Worm (Caenorhabditis elegans) whole organism, L1 larva: ENCODE data around the gene nlp-67.

Experiments
- ama-1 ChIP-seq: fragments of 150-350 bp; optimal IDR thresholded peaks from 2 replicates; lab custom pipeline; 2014
- fkh-10 ChIP-seq: sonication (generic microtip); optimal IDR thresholded peaks from 2 replicates; lab custom pipeline; 2017; ENCODE audit warnings: missing biosample characterization, missing genetic modification reagents, missing genetic modification characterization
- nhr-12 ChIP-seq: sonication (generic microtip); optimal IDR thresholded peaks from 2 replicates; lab custom pipeline; 2017; ENCODE audit warnings: missing biosample characterization, missing genetic modification characterization
- nhr-237 ChIP-seq: fragments of 150-350 bp; optimal IDR thresholded peaks from 2 replicates; lab custom pipeline; 2014; ENCODE audit warnings: missing biosample characterization, missing genetic modification characterization

DNA sequence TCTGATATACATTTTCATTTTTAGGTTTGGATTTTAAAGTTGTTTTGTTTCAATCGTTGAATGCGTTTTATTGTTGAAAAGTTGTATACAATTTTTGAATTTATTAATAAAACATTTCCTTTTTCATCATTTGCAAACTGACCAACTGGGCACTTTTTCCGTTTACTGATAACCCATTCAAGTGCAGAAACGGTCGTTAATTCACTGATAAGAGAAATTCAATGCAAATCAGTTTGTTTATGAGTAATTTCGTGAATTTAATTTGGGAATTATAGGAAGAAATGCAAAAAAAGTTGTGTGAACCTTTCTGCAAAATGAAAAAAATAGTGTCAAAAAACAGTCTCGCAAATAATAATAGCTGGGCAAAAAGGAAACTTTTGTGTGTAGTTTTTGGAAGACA lies 17.7 kb upstream of the nlp-67 start:
- TF ChIP-seq fkh-10 (GFP tag; lab: Kevin White, UChicago) (no peak), nhr-237 (no peak), nhr-12 (tag; lab: Kevin White, UChicago) (no peak), ama-1 (no peak)
